Worm (Caenorhabditis elegans) whole organism, late embryonic: ENCODE data around the gene vps-22.

Experiments
- C08G9.2 ChIP-seq: sonication (generic microtip); optimal IDR thresholded peaks from 2 replicates; lab custom pipeline; 2016; ENCODE audit warnings: mild to moderate bottlenecking, missing genetic modification characterization, moderate library complexity, missing compliant biosample characterization
- C38D4.7 ChIP-seq: fragments of 200-800 bp; sonication (Bioruptor generic); optimal IDR thresholded peaks from 2 replicates; lab custom pipeline; 2018; ENCODE audit warnings: mild to moderate bottlenecking, missing genetic modification characterization, moderate library complexity, missing compliant biosample characterization
- K09A11.1 ChIP-seq: sonication (generic microtip); optimal IDR thresholded peaks from 2 replicates; lab custom pipeline; 2017; ENCODE audit warnings: antibody characterized with exemption, mild to moderate bottlenecking, missing genetic modification characterization, missing compliant biosample characterization; ENCODE audit not compliant: insufficient read depth
- T23F11.4 ChIP-seq: fragments of 200-800 bp; sonication (Bioruptor generic); optimal IDR thresholded peaks from 2 replicates; lab custom pipeline; 2018; ENCODE audit warnings: mild to moderate bottlenecking, missing genetic modification characterization, missing compliant biosample characterization
- Y22D7AL.16 ChIP-seq: sonication (generic microtip); optimal IDR thresholded peaks from 2 replicates; lab custom pipeline; 2016; ENCODE audit warnings: missing genetic modification characterization, missing compliant biosample characterization
- ahr-1 ChIP-seq: sonication (generic microtip); optimal IDR thresholded peaks from 2 replicates; lab custom pipeline; 2016; ENCODE audit warnings: missing genetic modification characterization, missing compliant biosample characterization
- ama-1 ChIP-seq: fragments of 150-350 bp; optimal IDR thresholded peaks from 2 replicates; lab custom pipeline; 2014
- ceh-14 ChIP-seq: sonication (generic microtip); optimal IDR thresholded peaks from 2 replicates; lab custom pipeline; 2016; ENCODE audit warnings: missing genotype, missing genetic modification characterization, missing compliant biosample characterization
- ceh-19 ChIP-seq: fragments of 200-800 bp; sonication (Bioruptor generic); optimal IDR thresholded peaks from 2 replicates; lab custom pipeline; 2018; ENCODE audit warnings: mild to moderate bottlenecking, missing genetic modification characterization, missing compliant biosample characterization
- ceh-2 ChIP-seq: sonication (generic microtip); optimal IDR thresholded peaks from 2 replicates; lab custom pipeline; 2016; ENCODE audit warnings: missing genotype, missing genetic modification characterization, missing compliant biosample characterization
- ceh-24 ChIP-seq: sonication (generic microtip); optimal IDR thresholded peaks from 2 replicates; lab custom pipeline; 2016; ENCODE audit warnings: mild to moderate bottlenecking, missing genetic modification characterization, missing compliant biosample characterization
- ceh-30 ChIP-seq: fragments of 150-350 bp; optimal IDR thresholded peaks from 2 replicates; lab custom pipeline; 2014; ENCODE audit warnings: missing biosample characterization, missing genetic modification characterization
- ceh-34 ChIP-seq: sonication (generic microtip); optimal IDR thresholded peaks from 2 replicates; lab custom pipeline; 2016; ENCODE audit warnings: mild to moderate bottlenecking, missing genetic modification characterization, missing compliant biosample characterization
- ceh-45 ChIP-seq: fragments of 200-800 bp; sonication (Bioruptor generic); IDR thresholded peaks from 2 replicates; pipeline ENCODE4 v1.3.6; 2022; ENCODE audit warnings: missing genetic modification reagents, missing genetic modification characterization, missing compliant biosample characterization
- ceh-6 ChIP-seq: fragments of 200-800 bp; sonication (Bioruptor generic); optimal IDR thresholded peaks from 2 replicates; lab custom pipeline; 2018; ENCODE audit warnings: mild to moderate bottlenecking, missing genetic modification characterization, missing compliant biosample characterization
- che-1 ChIP-seq: sonication (generic microtip); optimal IDR thresholded peaks from 2 replicates; lab custom pipeline; 2016; ENCODE audit warnings: mild to moderate bottlenecking, missing genetic modification characterization, missing compliant biosample characterization
- dmd-4 ChIP-seq: sonication (generic microtip); optimal IDR thresholded peaks from 2 replicates; lab custom pipeline; 2016; ENCODE audit warnings: borderline replicate concordance, missing genetic modification characterization, missing compliant biosample characterization
- elt-4 ChIP-seq: sonication (generic microtip); optimal IDR thresholded peaks from 2 replicates; lab custom pipeline; 2016; ENCODE audit warnings: missing genetic modification characterization, missing compliant biosample characterization
- ets-4 ChIP-seq: sonication (generic microtip); optimal IDR thresholded peaks from 2 replicates; lab custom pipeline; 2016; ENCODE audit warnings: missing genetic modification characterization, missing compliant biosample characterization
- eyg-1 ChIP-seq: sonication (generic microtip); optimal IDR thresholded peaks from 2 replicates; lab custom pipeline; 2016; ENCODE audit warnings: missing genotype, missing genetic modification characterization, missing compliant biosample characterization
- fax-1 ChIP-seq: sonication (generic microtip); optimal IDR thresholded peaks from 2 replicates; lab custom pipeline; 2016; ENCODE audit warnings: missing genotype, missing genetic modification characterization, missing compliant biosample characterization
- fkh-10 ChIP-seq: fragments of 150-350 bp; optimal IDR thresholded peaks from 2 replicates; lab custom pipeline; 2014; ENCODE audit warnings: missing biosample characterization, missing genetic modification reagents, missing genetic modification characterization
- hlh-6 ChIP-seq: sonication (generic microtip); optimal IDR thresholded peaks from 2 replicates; lab custom pipeline; 2016; ENCODE audit warnings: missing genotype, missing genetic modification characterization, missing compliant biosample characterization
- hlh-8 ChIP-seq: sonication (generic microtip); optimal IDR thresholded peaks from 2 replicates; lab custom pipeline; 2016; ENCODE audit warnings: missing genotype, missing genetic modification characterization, missing compliant biosample characterization
- lim-6 ChIP-seq: sonication (generic microtip); optimal IDR thresholded peaks from 2 replicates; lab custom pipeline; 2016; ENCODE audit warnings: missing genetic modification characterization, missing compliant biosample characterization
- madf-2 ChIP-seq: sonication (generic microtip); optimal IDR thresholded peaks from 2 replicates; lab custom pipeline; 2017; ENCODE audit warnings: missing genetic modification characterization, missing compliant biosample characterization
- mec-3 ChIP-seq: sonication (generic microtip); optimal IDR thresholded peaks from 2 replicates; lab custom pipeline; 2016; ENCODE audit warnings: borderline replicate concordance, missing genetic modification characterization, missing compliant biosample characterization
- nfya-1 ChIP-seq: sonication (generic microtip); optimal IDR thresholded peaks from 2 replicates; lab custom pipeline; 2017; ENCODE audit warnings: missing genetic modification characterization, mild to moderate bottlenecking, missing compliant biosample characterization, antibody characterized with exemption, moderate library complexity
- nhr-11 ChIP-seq: fragments of 150-350 bp; optimal IDR thresholded peaks from 2 replicates; lab custom pipeline; 2014; ENCODE audit warnings: missing biosample characterization, missing genetic modification characterization
- nhr-232 ChIP-seq: sonication (generic microtip); optimal IDR thresholded peaks from 2 replicates; lab custom pipeline; 2016; ENCODE audit warnings: missing genetic modification characterization, missing compliant biosample characterization
- odd-2 ChIP-seq: sonication (generic microtip); optimal IDR thresholded peaks from 2 replicates; lab custom pipeline; 2017; ENCODE audit warnings: antibody characterized with exemption, mild to moderate bottlenecking, missing genetic modification characterization, missing compliant biosample characterization
- pax-1 ChIP-seq: fragments of 150-350 bp; optimal IDR thresholded peaks from 2 replicates; lab custom pipeline; 2014; ENCODE audit warnings: missing biosample characterization, missing genetic modification characterization
- pha-2 ChIP-seq: sonication (generic microtip); optimal IDR thresholded peaks from 2 replicates; lab custom pipeline; 2017; ENCODE audit warnings: mild to moderate bottlenecking, missing genetic modification characterization, missing compliant biosample characterization
- pha-4 ChIP-seq: fragments of 150-350 bp; optimal IDR thresholded peaks from 2 replicates; lab custom pipeline; 2018; ENCODE audit warnings: missing biosample characterization, missing genetic modification reagents, missing genetic modification characterization
- pqm-1 ChIP-seq: sonication (generic microtip); optimal IDR thresholded peaks from 2 replicates; lab custom pipeline; 2016; ENCODE audit warnings: missing genetic modification characterization, missing compliant biosample characterization
- pros-1 ChIP-seq: fragments of 150-350 bp; optimal IDR thresholded peaks from 2 replicates; lab custom pipeline; 2014; ENCODE audit warnings: missing biosample characterization, missing genetic modification reagents, missing genetic modification characterization
- ref-2 ChIP-seq: sonication (generic microtip); optimal IDR thresholded peaks from 2 replicates; lab custom pipeline; 2016; ENCODE audit warnings: missing genetic modification characterization, missing compliant biosample characterization
- rnt-1 ChIP-seq: sonication (generic microtip); optimal IDR thresholded peaks from 2 replicates; lab custom pipeline; 2016; ENCODE audit warnings: missing genetic modification characterization, missing compliant biosample characterization
- sdc-2 ChIP-seq: sonication (generic microtip); optimal IDR thresholded peaks from 2 replicates; lab custom pipeline; 2016; ENCODE audit warnings: missing genotype, missing genetic modification characterization, missing compliant biosample characterization
- tbx-2 ChIP-seq: sonication (generic microtip); optimal IDR thresholded peaks from 2 replicates; lab custom pipeline; 2016; ENCODE audit warnings: missing genetic modification characterization, missing compliant biosample characterization
- tbx-7 ChIP-seq: sonication (generic microtip); optimal IDR thresholded peaks from 2 replicates; lab custom pipeline; 2016; ENCODE audit warnings: missing genotype, missing genetic modification characterization, missing compliant biosample characterization
- ttx-3 ChIP-seq: sonication (generic microtip); optimal IDR thresholded peaks from 2 replicates; lab custom pipeline; 2016; ENCODE audit warnings: missing genetic modification reagents, missing genetic modification characterization, missing compliant biosample characterization
- unc-3 ChIP-seq, 2 experiments: fragments of 200-800 bp in 1 of 2; sonication (Bioruptor generic) in 1 of 2; sonication (generic microtip) in 1 of 2; conservative IDR thresholded peaks in 1 of 2; optimal IDR thresholded peaks in 1 of 2; 2 replicates each; pipeline versions ENCODE4 v1.3.6 to Lab custom; 2016 to 2022; ENCODE audit warnings: missing compliant biosample characterization in 2 of 2, missing genetic modification characterization in 2 of 2, missing genetic modification reagents in 1 of 2
- unc-55 ChIP-seq: sonication (generic microtip); optimal IDR thresholded peaks from 2 replicates; lab custom pipeline; 2017; ENCODE audit warnings: missing biosample characterization, missing genetic modification reagents, missing genetic modification characterization
- ztf-16 ChIP-seq: sonication (generic microtip); optimal IDR thresholded peaks from 2 replicates; lab custom pipeline; 2017; ENCODE audit warnings: missing genetic modification characterization, missing compliant biosample characterization

The vps-22 gene

ce11 chrIII:4962886-4963285 is 593 bp upstream of the vps-22 start, which contains the start of gene C27F2.9 (continued):
- peak; percentile 16 for TF ChIP-seq Y22D7AL.16
- no peak for TF ChIP-seq nhr-11
- no peak for TF ChIP-seq ceh-24 (tag; lab: Kevin White, UChicago)
- no peak for TF ChIP-seq eyg-1 (tag; lab: Kevin White, UChicago)
- TF ChIP-seq ceh-6 (GFP tag; lab: Kevin White, UChicago), result no peak
- no peak for TF ChIP-seq lim-6 (tag; lab: Kevin White, UChicago)
- TF ChIP-seq ceh-2 (tag; lab: Kevin White, UChicago), result peak; percentile 1
- TF ChIP-seq madf-2, result peak; percentile 31
- no peak for TF ChIP-seq pha-2 (tag; lab: Kevin White, UChicago)
- peak; percentile 26 for TF ChIP-seq unc-55 (GFP tag; lab: Kevin White, UChicago)
- TF ChIP-seq hlh-8 (tag; lab: Kevin White, UChicago), result no peak
- TF ChIP-seq K09A11.1 (tag; lab: Kevin White, UChicago), result no peak
- TF ChIP-seq ceh-14, result no peak
- TF ChIP-seq ama-1 (lab: Kevin White, UChicago), result no peak
- TF ChIP-seq ceh-19 (GFP tag; lab: Kevin White, UChicago), result no peak
- peak; percentile 50 for TF ChIP-seq sdc-2 (tag; lab: Kevin White, UChicago)
- TF ChIP-seq ttx-3 (tag; lab: Kevin White, UChicago), result peak; percentile 36
- TF ChIP-seq pqm-1, result no peak
- no peak for TF ChIP-seq dmd-4
- no peak; the same call in 1 of the 2 replicates for TF ChIP-seq unc-3 (GFP tag; conservative IDR thresholded peaks at IDR 0.05; lab: Robert Waterston, UW)
- TF ChIP-seq unc-3 (tag; optimal IDR thresholded peaks at IDR 0.05; lab: Kevin White, UChicago), result no peak
- TF ChIP-seq ahr-1 (tag; lab: Kevin White, UChicago), result no peak
- no peak for TF ChIP-seq odd-2 (tag; lab: Kevin White, UChicago)
- no peak for TF ChIP-seq pha-4
- TF ChIP-seq elt-4 (tag; lab: Kevin White, UChicago), result no peak

ce11 chrIII:4961281-4961680 is 1.0 kb downstream of the vps-22 start:
- TF ChIP-seq madf-2 (no peak), ets-4 (no peak), hlh-8 (tag; lab: Kevin White, UChicago) (no peak), ceh-34 (tag; lab: Kevin White, UChicago) (no peak), mec-3 (no peak), ref-2 (no peak), ceh-19 (GFP tag; lab: Kevin White, UChicago) (no peak), sdc-2 (tag; lab: Kevin White, UChicago) (no peak), ztf-16 (tag; lab: Kevin White, UChicago) (no peak), K09A11.1 (tag; lab: Kevin White, UChicago) (no peak), T23F11.4 (GFP tag; lab: Kevin White, UChicago) (no peak), fax-1 (tag; lab: Kevin White, UChicago) (no peak), pax-1 (tag; lab: Kevin White, UChicago) (no peak), ceh-24 (tag; lab: Kevin White, UChicago) (no peak), tbx-7 (tag; lab: Kevin White, UChicago) (no peak), pha-2 (tag; lab: Kevin White, UChicago) (no peak), pros-1 (tag; lab: Kevin White, UChicago) (no peak)

ce11 chrIII:4960204-4960603 is 2.1 kb downstream of the vps-22 start, which contains the start of gene C27F2.4:
Gene C27F2.4 (minus strand): TSS chrIII:4960304.
- TF ChIP-seq ceh-6 (GFP tag; lab: Kevin White, UChicago) (no peak), lim-6 (tag; lab: Kevin White, UChicago) (no peak), ttx-3 (tag; lab: Kevin White, UChicago) (no peak), C38D4.7 (GFP tag; lab: Kevin White, UChicago) (no peak), rnt-1 (no peak), fkh-10 (no peak), ceh-45 (GFP tag; lab: Robert Waterston, UW) (no peak), ceh-30 (tag; lab: Kevin White, UChicago) (no peak), elt-4 (tag; lab: Kevin White, UChicago) (no peak), C08G9.2 (tag; lab: Kevin White, UChicago) (no peak), nfya-1 (tag; lab: Kevin White, UChicago) (no peak), che-1 (no peak), ref-2 (no peak), hlh-6 (no peak), nhr-232 (tag; lab: Kevin White, UChicago) (no peak), ceh-14 (no peak), tbx-2 (tag; lab: Kevin White, UChicago) (no peak), ceh-24 (tag; lab: Kevin White, UChicago) (no peak)
- TF ChIP-seq, all 69 proteins: peak for 0
